Fruit fly (Drosophila melanogaster) whole organism, embryonic: ENCODE results near the gene Phs.

ENCODE experiments used
- Awh ChIP-seq: fragments of 200-800 bp; sonication (Bioruptor generic); IDR thresholded peaks from 2 replicates; pipeline ENCODE4, ENCODE4 v1.3.6; 2022; ENCODE audit warnings: missing biosample characterization, missing genetic modification characterization
- Bgb ChIP-seq: fragments of 200-800 bp; sonication (Bioruptor generic); IDR thresholded peaks from 2 replicates; pipeline ENCODE4 v1.3.6; 2022; ENCODE audit warnings: missing biosample characterization, missing genetic modification characterization; ENCODE audit not compliant: partially characterized antibody
- Blimp-1 ChIP-seq: fragments of 200-800 bp; sonication (Bioruptor generic); optimal IDR thresholded peaks from 3 replicates; lab custom pipeline; 2018; ENCODE audit warnings: missing biosample characterization, missing genetic modification characterization, mild to moderate bottlenecking, moderate library complexity, missing genetic modification reagents
- CG10543 ChIP-seq: fragments of 200-800 bp; sonication (Bioruptor generic); optimal IDR thresholded peaks from 3 replicates; lab custom pipeline; 2017; ENCODE audit warnings: missing biosample characterization, mild to moderate bottlenecking, missing genetic modification characterization, moderate library complexity
- CG11085 ChIP-seq: fragments of 200-800 bp; sonication (Bioruptor generic); IDR thresholded peaks from 2 replicates; pipeline ENCODE4 v1.3.6; 2022; ENCODE audit warnings: missing biosample characterization, missing genetic modification characterization
- CG12299 ChIP-seq: fragments of 200-800 bp; sonication (Bioruptor generic); optimal IDR thresholded peaks from 2 replicates; lab custom pipeline; 2018; ENCODE audit warnings: missing biosample characterization, mild to moderate bottlenecking, missing genetic modification characterization
- CG14441 ChIP-seq: fragments of 200-800 bp; sonication (Bioruptor generic); IDR thresholded peaks from 2 replicates; pipeline ENCODE4 v1.3.6; 2022; ENCODE audit warnings: missing biosample characterization, missing genetic modification characterization
- CG14667 ChIP-seq: fragments of 200-800 bp; sonication (Bioruptor generic); IDR thresholded peaks from 2 replicates; pipeline ENCODE4 v1.3.6; 2022; ENCODE audit warnings: missing biosample characterization, missing genetic modification characterization
- CG1603 ChIP-seq: fragments of 200-800 bp; sonication (Bioruptor generic); optimal IDR thresholded peaks from 2 replicates; lab custom pipeline; 2019; ENCODE audit warnings: missing biosample characterization, mild to moderate bottlenecking, missing genetic modification characterization, moderate library complexity
- CG17829 ChIP-seq: fragments of 200-800 bp; optimal IDR thresholded peaks from 2 replicates; lab custom pipeline; 2019; ENCODE audit warnings: missing biosample characterization, mild to moderate bottlenecking, missing genetic modification characterization, moderate library complexity
- CG18011 ChIP-seq: fragments of 200-800 bp; sonication (Bioruptor generic); optimal IDR thresholded peaks from 2 replicates; lab custom pipeline; 2017; ENCODE audit warnings: missing biosample characterization, missing genetic modification characterization, mild to moderate bottlenecking, moderate library complexity, missing genotype
- CG18476 ChIP-seq: fragments of 200-800 bp; sonication (Bioruptor generic); optimal IDR thresholded peaks from 2 replicates; lab custom pipeline; 2016; ENCODE audit warnings: missing biosample characterization, mild to moderate bottlenecking, missing genetic modification characterization
- CG31365 ChIP-seq: fragments of 200-800 bp; sonication (Bioruptor generic); optimal IDR thresholded peaks from 2 replicates; lab custom pipeline; 2018; ENCODE audit warnings: missing biosample characterization, mild to moderate bottlenecking, missing genetic modification characterization
- CG4328 ChIP-seq: fragments of 200-800 bp; sonication (Bioruptor generic); optimal IDR thresholded peaks from 3 replicates; lab custom pipeline; 2017; ENCODE audit warnings: missing biosample characterization, missing genetic modification reagents, missing genetic modification characterization
- CG5245 ChIP-seq: fragments of 200-800 bp; sonication (Bioruptor generic); optimal IDR thresholded peaks from 3 replicates; lab custom pipeline; 2016; ENCODE audit warnings: missing biosample characterization, missing genetic modification characterization
- CG6683 ChIP-seq: fragments of 200-800 bp; sonication (Bioruptor generic); optimal IDR thresholded peaks from 2 replicates; lab custom pipeline; 2017; ENCODE audit warnings: missing biosample characterization, mild to moderate bottlenecking, missing genetic modification characterization, missing genetic modification reagents
- CG7271 ChIP-seq: fragments of 200-800 bp; sonication (Bioruptor generic); optimal IDR thresholded peaks from 2 replicates; lab custom pipeline; 2018; ENCODE audit warnings: missing biosample characterization, mild to moderate bottlenecking, missing genetic modification characterization, moderate library complexity
- CG7357 ChIP-seq: fragments of 200-800 bp; sonication (Bioruptor generic); IDR thresholded peaks from 3 replicates; pipeline ENCODE4 v1.3.6; 2022; ENCODE audit warnings: missing biosample characterization, missing genetic modification characterization
- CG7928 ChIP-seq: fragments of 200-800 bp; sonication (Bioruptor generic); optimal IDR thresholded peaks from 2 replicates; lab custom pipeline; 2017; ENCODE audit warnings: missing biosample characterization, mild to moderate bottlenecking, missing genetic modification characterization
- CG8388 ChIP-seq: fragments of 200-800 bp; sonication (Bioruptor generic); optimal IDR thresholded peaks from 2 replicates; lab custom pipeline; 2019; ENCODE audit warnings: missing biosample characterization, mild to moderate bottlenecking, missing genetic modification characterization, moderate library complexity
- CG8765 ChIP-seq: fragments of 200-800 bp; sonication (Bioruptor generic); IDR thresholded peaks from 2 replicates; pipeline ENCODE4 v1.3.6; 2022; ENCODE audit warnings: missing biosample characterization, missing genetic modification characterization
- CG9817 ChIP-seq: fragments of 200-800 bp; sonication (Bioruptor generic); optimal IDR thresholded peaks from 2 replicates; lab custom pipeline; 2018; ENCODE audit warnings: missing biosample characterization, mild to moderate bottlenecking, missing genetic modification characterization, moderate library complexity
- Fer1 ChIP-seq: fragments of 200-800 bp; sonication (Bioruptor generic); optimal IDR thresholded peaks from 2 replicates; lab custom pipeline; 2017; ENCODE audit warnings: missing biosample characterization, mild to moderate bottlenecking, missing genetic modification characterization
- GATAe ChIP-seq: fragments of 200-800 bp; sonication (Bioruptor generic); conservative IDR thresholded peaks from 2 replicates; pipeline ENCODE4 v1.3.6; 2022; ENCODE audit warnings: missing biosample characterization, missing genetic modification characterization
- Gug ChIP-seq: fragments of 200-800 bp; sonication (Bioruptor generic); IDR thresholded peaks from 4 replicates; pipeline ENCODE4 v1.3.6; 2022; ENCODE audit warnings: missing biosample characterization, missing genetic modification characterization
- HmgD ChIP-seq: fragments of 200-800 bp; sonication (Bioruptor generic); optimal IDR thresholded peaks from 3 replicates; lab custom pipeline; 2016; ENCODE audit warnings: missing biosample characterization, missing genetic modification characterization
- HmgZ ChIP-seq: fragments of 200-800 bp; sonication (Bioruptor generic); optimal IDR thresholded peaks from 2 replicates; lab custom pipeline; 2018; ENCODE audit warnings: missing biosample characterization, mild to moderate bottlenecking, missing genetic modification characterization
- Mrtf ChIP-seq: fragments of 200-800 bp; sonication (Bioruptor generic); IDR thresholded peaks from 3 replicates; pipeline ENCODE4 v1.3.6; 2022; ENCODE audit warnings: missing biosample characterization, missing genetic modification characterization
- Sox100B ChIP-seq: fragments of 200-800 bp; sonication (Bioruptor generic); optimal IDR thresholded peaks from 3 replicates; lab custom pipeline; 2018; ENCODE audit warnings: missing biosample characterization, mild to moderate bottlenecking, missing genetic modification characterization
- Sry-β ChIP-seq: fragments of 200-800 bp; sonication (Bioruptor generic); optimal IDR thresholded peaks from 2 replicates; lab custom pipeline; 2018; ENCODE audit warnings: missing biosample characterization, mild to moderate bottlenecking, missing genetic modification characterization, moderate library complexity
- YL-1 ChIP-seq: fragments of 200-800 bp; sonication (Bioruptor generic); optimal IDR thresholded peaks from 3 replicates; lab custom pipeline; 2017; ENCODE audit warnings: missing biosample characterization, mild to moderate bottlenecking, missing genetic modification characterization
- cg ChIP-seq: fragments of 200-800 bp; sonication (Bioruptor generic); optimal IDR thresholded peaks from 3 replicates; lab custom pipeline; 2019; ENCODE audit warnings: missing biosample characterization, mild to moderate bottlenecking, missing genetic modification characterization, moderate library complexity
- chinmo ChIP-seq: fragments of 200-800 bp; sonication (Bioruptor generic); IDR thresholded peaks from 4 replicates; pipeline ENCODE4 v1.3.6; 2022; ENCODE audit warnings: missing biosample characterization, missing genetic modification characterization; ENCODE audit not compliant: partially characterized antibody
- croc ChIP-seq: fragments of 200-800 bp; sonication (Bioruptor generic); conservative IDR thresholded peaks from 3 replicates; pipeline ENCODE4 v1.3.6; 2022; ENCODE audit warnings: missing biosample characterization, missing genetic modification characterization
- crp ChIP-seq, 2 experiments: fragments of 200-800 bp; sonication (Bioruptor generic); optimal IDR thresholded peaks; 2 replicates in 1 of 2; 3 replicates in 1 of 2; lab custom pipeline; 2017; ENCODE audit warnings: missing biosample characterization in 2 of 2, missing genetic modification characterization in 2 of 2, mild to moderate bottlenecking in 1 of 2, moderate library complexity in 1 of 2
- dpn ChIP-seq, 2 experiments: fragments of 200-800 bp; sonication (Bioruptor generic); optimal IDR thresholded peaks; 3 replicates each; lab custom pipeline; 2016; ENCODE audit warnings: missing biosample characterization in 2 of 2, missing genetic modification characterization in 2 of 2
- eve ChIP-seq, 2 experiments: fragments of >200 bp; optimal IDR thresholded peaks; 2 replicates each; lab custom pipeline; 2017; ENCODE audit warnings: missing biosample characterization in 2 of 2, missing genetic modification characterization in 2 of 2
- fru ChIP-seq: fragments of >200 bp; optimal IDR thresholded peaks from 2 replicates; lab custom pipeline; 2017
- insv ChIP-seq, 2 experiments: fragments of 200-800 bp; sonication (Bioruptor generic); optimal IDR thresholded peaks; 3 replicates each; lab custom pipeline; 2016 to 2018; ENCODE audit warnings: missing biosample characterization in 2 of 2, missing genetic modification characterization in 2 of 2
- mam ChIP-seq: fragments of 200-800 bp; sonication (Bioruptor generic); optimal IDR thresholded peaks from 3 replicates; lab custom pipeline; 2016; ENCODE audit warnings: missing biosample characterization, missing genetic modification characterization
- nerfin-1 ChIP-seq: fragments of 200-800 bp; sonication (Bioruptor generic); optimal IDR thresholded peaks from 3 replicates; lab custom pipeline; 2019; ENCODE audit warnings: missing biosample characterization, mild to moderate bottlenecking, missing genetic modification characterization, moderate library complexity
- nerfin-2 ChIP-seq: fragments of 200-800 bp; sonication (Bioruptor generic); IDR thresholded peaks from 2 replicates; pipeline ENCODE4 v1.3.6; 2022; ENCODE audit warnings: missing biosample characterization, missing genetic modification characterization; ENCODE audit not compliant: partially characterized antibody
- onecut ChIP-seq: fragments of 200-800 bp; sonication (Bioruptor generic); IDR thresholded peaks from 2 replicates; pipeline ENCODE4 v1.3.6; 2022; ENCODE audit warnings: missing biosample characterization, missing genetic modification characterization
- otp ChIP-seq: fragments of 200-800 bp; sonication (Bioruptor generic); IDR thresholded peaks from 3 replicates; pipeline ENCODE4, ENCODE4 v1.3.6; 2022; ENCODE audit warnings: missing biosample characterization, missing genetic modification characterization
- pnt ChIP-seq: fragments of 200-800 bp; sonication (Bioruptor generic); optimal IDR thresholded peaks from 3 replicates; lab custom pipeline; 2016; ENCODE audit warnings: missing biosample characterization, missing genetic modification characterization
- stwl ChIP-seq: fragments of 200-800 bp; sonication (Bioruptor generic); optimal IDR thresholded peaks from 3 replicates; lab custom pipeline; 2018; ENCODE audit warnings: missing biosample characterization, mild to moderate bottlenecking, missing genetic modification characterization, moderate library complexity
- sug ChIP-seq: fragments of 200-800 bp; optimal IDR thresholded peaks from 2 replicates; lab custom pipeline; 2019; ENCODE audit warnings: missing biosample characterization, mild to moderate bottlenecking, missing genetic modification characterization, moderate library complexity
- zfh2 ChIP-seq: fragments of 200-800 bp; sonication (Bioruptor generic); optimal IDR thresholded peaks from 2 replicates; lab custom pipeline; 2016; ENCODE audit warnings: missing biosample characterization, missing genetic modification characterization

Phs gene

dm6 chr3L:15625676-15626414 is 6.1 kb downstream of the Phs start (continued):
- peak in 1 of 2 experiments; percentile 5 for TF ChIP-seq insv (GFP tag; optimal IDR thresholded peaks at IDR 0.05; lab: Kevin White, UChicago)
- peak; percentile 86 for TF ChIP-seq CG14441
- TF ChIP-seq nerfin-1 (tag; lab: Kevin White, UChicago): peak; percentile 90
- peak; percentile 53 for TF ChIP-seq CG31365 (tag; lab: Kevin White, UChicago)
- peak; percentile 89 for TF ChIP-seq cg (GFP tag; lab: Kevin White, UChicago)
- TF ChIP-seq Fer1: peak; percentile 80
- TF ChIP-seq Bgb (GFP tag; lab: Robert Waterston, UW): no peak
- peak; percentile 55 for TF ChIP-seq mam (GFP tag; lab: Kevin White, UChicago)
- no peak for TF ChIP-seq nerfin-2
- peak; percentile 75 for TF ChIP-seq CG4328 (GFP tag; lab: Kevin White, UChicago)
- TF ChIP-seq croc (GFP tag; lab: Robert Waterston, UW): peak; percentile 84
- TF ChIP-seq otp (GFP tag; lab: Robert Waterston, UW): peak; percentile 21; the same call in 1 of the 3 replicates
- peak; percentile 93 for TF ChIP-seq CG8388 (GFP tag; lab: Kevin White, UChicago)
- peak; percentile 55; the same call in 1 of the 2 replicates for TF ChIP-seq CG11085 (GFP tag; lab: Robert Waterston, UW)
- TF ChIP-seq zfh2 (GFP tag; lab: Kevin White, UChicago): peak; percentile 15
- no peak for TF ChIP-seq HmgD (GFP tag; lab: Kevin White, UChicago)
- peak; percentile 73 for TF ChIP-seq CG5245
- TF ChIP-seq CG1603 (tag; lab: Kevin White, UChicago): peak; percentile 38
- TF ChIP-seq CG18011: peak; percentile 50
- TF ChIP-seq CG8765 (GFP tag; lab: Robert Waterston, UW): peak; percentile 34; the same call in 1 of the 2 replicates
- peak; percentile 84 for TF ChIP-seq CG7357
- peak in 1 of 2 experiments; percentile 43 for TF ChIP-seq crp (GFP tag; optimal IDR thresholded peaks at IDR 0.05; lab: Kevin White, UChicago)
- peak; percentile 45 for TF ChIP-seq onecut
- TF ChIP-seq Sox100B (GFP tag; lab: Kevin White, UChicago): peak; percentile 97
- TF ChIP-seq CG6683 (GFP tag; lab: Kevin White, UChicago): peak; percentile 84
- TF ChIP-seq GATAe: peak; percentile 41; the same call in 1 of the 2 replicates
- TF ChIP-seq dpn (GFP tag; optimal IDR thresholded peaks at IDR 0.05; lab: Kevin White, UChicago): peak; percentile 57 to 71
- peak; percentile 72 for TF ChIP-seq sug (tag; lab: Kevin White, UChicago)
- peak; percentile 91 for TF ChIP-seq CG17829
- TF ChIP-seq fru: no peak
- TF ChIP-seq CG9817: peak; percentile 90
- peak; percentile 76 for TF ChIP-seq CG18476 (GFP tag; lab: Kevin White, UChicago)
- TF ChIP-seq Gug: peak; percentile 65; the same call in 3 of the 4 replicates
- TF ChIP-seq stwl (tag; lab: Kevin White, UChicago): no peak
- peak; percentile 82 for TF ChIP-seq CG12299
- TF ChIP-seq CG7928 (GFP tag; lab: Kevin White, UChicago): peak; percentile 62
- peak; percentile 43 for TF ChIP-seq pnt (GFP tag; lab: Kevin White, UChicago)
- peak; percentile 58 for TF ChIP-seq HmgZ (tag; lab: Kevin White, UChicago)
- TF ChIP-seq eve (GFP tag; optimal IDR thresholded peaks at IDR 0.05; lab: Kevin White, UChicago): peak in 1 of 2 experiments; percentile 92
- TF ChIP-seq Awh (GFP tag; lab: Robert Waterston, UW): peak; percentile 42; the same call in 1 of the 2 replicates
- peak; percentile 66 for TF ChIP-seq YL-1
- peak; percentile 57 for TF ChIP-seq CG10543 (GFP tag; lab: Kevin White, UChicago)
- peak; percentile 44 for TF ChIP-seq Sry-β
- TF ChIP-seq Mrtf (GFP tag; lab: Robert Waterston, UW): peak; percentile 66; the same call in 1 of the 3 replicates
- peak; percentile 74; the same call in 1 of the 2 replicates for TF ChIP-seq CG14667 (GFP tag; lab: Robert Waterston, UW)
- peak; percentile 95 for TF ChIP-seq Blimp-1 (GFP tag; lab: Kevin White, UChicago)
- peak; percentile 20 for TF ChIP-seq CG7271 (tag; lab: Kevin White, UChicago)
- peak; percentile 83; the same call in 2 of the 4 replicates for TF ChIP-seq chinmo (GFP tag; lab: Robert Waterston, UW)
